Worm (Caenorhabditis elegans): ENCODE data around the gene C17B7.9.

Gene C17B7.9

ce11 chrV:3349877-3350276, 18.0 kb upstream of the C17B7.9 start, which contains the start of gene C17B7.15:
Gene C17B7.15 (plus strand): TSS chrV:3350177.
- TF ChIP-seq nfya-1 (tag; optimal IDR thresholded peaks at IDR 0.05) (no peak), dmd-4 (tag; optimal IDR thresholded peaks at IDR 0.05; ENCODE audit: borderline replicate concordance) (no peak), pax-1 (tag; optimal IDR thresholded peaks at IDR 0.05) (no peak), Y22D7AL.16 (tag; optimal IDR thresholded peaks at IDR 0.05) (no peak), ceh-19 (GFP tag; optimal IDR thresholded peaks at IDR 0.05) (no peak), lim-6 (tag; optimal IDR thresholded peaks at IDR 0.05) (no peak), elt-2 (tag; optimal IDR thresholded peaks at IDR 0.05) (no peak), nhr-11 (tag; optimal IDR thresholded peaks at IDR 0.05) (no peak), ceh-2 (tag; optimal IDR thresholded peaks at IDR 0.05) (no peak), hlh-6 (tag; optimal IDR thresholded peaks at IDR 0.05) (no peak), madf-2 (tag; optimal IDR thresholded peaks at IDR 0.05) (no peak), pqm-1 (tag; optimal IDR thresholded peaks at IDR 0.05) (no peak), fax-1 (tag; optimal IDR thresholded peaks at IDR 0.05) (no peak), sdc-2 (tag; optimal IDR thresholded peaks at IDR 0.05) (no peak), che-1 (tag; optimal IDR thresholded peaks at IDR 0.05) (no peak), ceh-48 (tag; optimal IDR thresholded peaks at IDR 0.05) (no peak), ceh-31 (tag; optimal IDR thresholded peaks at IDR 0.05) (no peak), ceh-34 (tag; optimal IDR thresholded peaks at IDR 0.05) (no peak)

DNA sequence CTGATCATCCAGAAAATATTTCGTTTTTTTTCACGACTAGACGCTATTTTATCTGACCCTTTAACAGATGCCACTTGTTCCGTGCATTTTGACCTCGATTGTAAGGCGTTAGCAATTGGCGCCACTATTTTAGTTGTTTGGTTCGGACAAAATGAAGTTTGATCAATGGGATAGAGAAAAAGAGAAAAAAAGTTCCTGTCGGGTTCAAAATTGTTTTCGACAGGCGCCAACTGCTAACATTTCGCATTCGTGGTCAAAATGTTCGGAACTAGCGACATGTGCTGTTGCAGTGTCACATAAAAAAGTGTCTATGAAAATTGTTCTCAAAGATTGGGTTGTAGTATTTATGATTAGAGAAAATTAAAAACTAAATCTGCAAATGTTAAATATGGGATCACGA, 15.6 kb upstream of the C17B7.9 start:
- TF ChIP-seq F13H6.1 (tag; optimal IDR thresholded peaks at IDR 0.05) (no peak), K09A11.1 (tag; optimal IDR thresholded peaks at IDR 0.05; ENCODE audit: insufficient read depth) (no peak), unc-55 (GFP tag; optimal IDR thresholded peaks at IDR 0.05) (no peak), ceh-45 (GFP tag; IDR thresholded peaks at IDR 0.05) (no peak), ceh-6 (GFP tag; optimal IDR thresholded peaks at IDR 0.05) (no peak), mec-3 (tag; optimal IDR thresholded peaks at IDR 0.05; ENCODE audit: borderline replicate concordance) (no peak), odd-2 (tag; optimal IDR thresholded peaks at IDR 0.05) (no peak), ahr-1 (tag; optimal IDR thresholded peaks at IDR 0.05) (no peak), nhr-11 (tag; optimal IDR thresholded peaks at IDR 0.05) (no peak), ceh-30 (tag; optimal IDR thresholded peaks at IDR 0.05) (no peak), ceh-34 (tag; optimal IDR thresholded peaks at IDR 0.05) (no peak), elt-2 (tag; optimal IDR thresholded peaks at IDR 0.05) (no peak), ama-1 (optimal IDR thresholded peaks at IDR 0.05) (no peak)

- TF ChIP-seq ceh-31 (tag; optimal IDR thresholded peaks at IDR 0.05) = no peak
- TF ChIP-seq hlh-6 (tag; optimal IDR thresholded peaks at IDR 0.05) = no peak
- TF ChIP-seq che-1 (tag; optimal IDR thresholded peaks at IDR 0.05) = no peak
- no peak for TF ChIP-seq fax-1 (tag; optimal IDR thresholded peaks at IDR 0.05)
- no peak for TF ChIP-seq sdc-2 (tag; optimal IDR thresholded peaks at IDR 0.05)
- TF ChIP-seq zip-5 (tag; optimal IDR thresholded peaks at IDR 0.05) = no peak
- no peak for TF ChIP-seq gmeb-2 (tag; optimal IDR thresholded peaks at IDR 0.05)
- no peak for TF ChIP-seq mec-3 (tag; optimal IDR thresholded peaks at IDR 0.05; ENCODE audit: borderline replicate concordance)
- TF ChIP-seq ref-2 (tag; optimal IDR thresholded peaks at IDR 0.05) = no peak
- TF ChIP-seq dmd-4 (tag; optimal IDR thresholded peaks at IDR 0.05; ENCODE audit: borderline replicate concordance) = no peak
- no peak for TF ChIP-seq tbx-7 (tag; optimal IDR thresholded peaks at IDR 0.05)
These were observed 14.6 kb upstream of the C17B7.9 start, which contains the start of gene fbxa-65 for ce11 chrV:3346434-3347019. Gene fbxa-65 (minus strand): TSS chrV:3346484.

DNA sequence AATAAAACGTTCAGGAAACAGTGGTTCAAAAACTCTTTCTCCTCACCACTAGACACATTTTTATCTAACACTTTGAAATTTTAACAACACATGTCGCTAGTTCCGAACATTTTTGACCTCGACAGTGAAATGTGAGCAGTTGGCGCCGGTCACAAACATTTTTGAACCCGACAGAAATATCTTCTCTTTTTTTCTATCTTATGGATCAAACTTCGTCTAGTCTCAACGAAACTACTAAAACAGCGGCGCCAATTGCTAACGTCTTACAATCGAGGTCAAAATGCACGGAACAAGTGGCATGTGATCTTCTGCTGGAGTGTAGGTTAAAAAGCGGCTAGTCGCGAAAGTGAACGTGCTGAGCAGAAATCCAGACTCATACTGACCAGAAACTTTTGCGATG, 12.1 kb upstream of the C17B7.9 start:
- TF ChIP-seq ceh-48 (tag; optimal IDR thresholded peaks at IDR 0.05) = no peak
- no peak for TF ChIP-seq F13H6.1 (tag; optimal IDR thresholded peaks at IDR 0.05)
- no peak for TF ChIP-seq ceh-45 (GFP tag; IDR thresholded peaks at IDR 0.05)
- TF ChIP-seq ceh-24 (tag; optimal IDR thresholded peaks at IDR 0.05) = no peak
- TF ChIP-seq ceh-22 (tag; optimal IDR thresholded peaks at IDR 0.05) = no peak
- no peak for TF ChIP-seq pag-3 (tag; optimal IDR thresholded peaks at IDR 0.05; ENCODE audit: borderline replicate concordance)
- TF ChIP-seq zip-5 (tag; optimal IDR thresholded peaks at IDR 0.05) = no peak
- no peak for TF ChIP-seq nhr-11 (tag; optimal IDR thresholded peaks at IDR 0.05)

All from whole organism, late embryonic.